Fruit fly (Drosophila melanogaster): ENCODE data around the gene Cox11.

Gene Cox11

dm6 chr2L:5523848-5524473 is 2.8 kb upstream of the Cox11 start, which contains the start of the genes Vps52 and Elp4 (continued):
- TF ChIP-seq lbe (GFP tag; optimal IDR thresholded peaks at IDR 0.05): no peak
- no peak for TF ChIP-seq ac (GFP tag; optimal IDR thresholded peaks at IDR 0.05)
- peak; percentile 16 for TF ChIP-seq ems (GFP tag; optimal IDR thresholded peaks at IDR 0.05)
- no peak for TF ChIP-seq Adf1 (GFP tag; IDR thresholded peaks at IDR 0.05)
- TF ChIP-seq Max (GFP tag; optimal IDR thresholded peaks at IDR 0.05): peak; percentile 48
- peak; percentile 77 for TF ChIP-seq Scr (GFP tag; IDR thresholded peaks at IDR 0.05; ENCODE audit: partially characterized antibody)
- TF ChIP-seq Sox102F (GFP tag; optimal IDR thresholded peaks at IDR 0.05): no peak
- TF ChIP-seq CG5180 (GFP tag; optimal IDR thresholded peaks at IDR 0.05): no peak
- TF ChIP-seq C15 (GFP tag; IDR thresholded peaks at IDR 0.05): no peak
- peak; percentile 21 for TF ChIP-seq nom (GFP tag; optimal IDR thresholded peaks at IDR 0.05)
- peak; percentile 85 for TF ChIP-seq CG9727 (GFP tag; optimal IDR thresholded peaks at IDR 0.05)
- peak; percentile 0 for TF ChIP-seq gfzf (GFP tag; optimal IDR thresholded peaks at IDR 0.05)
- peak; percentile 83 for TF ChIP-seq Opbp (GFP tag; IDR thresholded peaks at IDR 0.05; ENCODE audit: partially characterized antibody)
- no peak for TF ChIP-seq HLHmδ (GFP tag; optimal IDR thresholded peaks at IDR 0.05)
- TF ChIP-seq CG11560 (tag; IDR thresholded peaks at IDR 0.05): 0 out of 3 replicates have a peak, but pooled peaks have one; percentile 30
- no peak for TF ChIP-seq CG4707 (GFP tag; optimal IDR thresholded peaks at IDR 0.05)
- peak; percentile 61; the same call in 1 of the 2 replicates for TF ChIP-seq sna (GFP tag; IDR thresholded peaks at IDR 0.05; ENCODE audit: partially characterized antibody)
- TF ChIP-seq org-1 (GFP tag; optimal IDR thresholded peaks at IDR 0.05): no peak
- peak; percentile 82 for TF ChIP-seq Fer3 (tag; optimal IDR thresholded peaks at IDR 0.05)
- peak; percentile 46; the same call in 1 of the 2 replicates for TF ChIP-seq CG42726 (GFP tag; IDR thresholded peaks at IDR 0.05; ENCODE audit: partially characterized antibody)
- peak; percentile 75 for TF ChIP-seq CG17359 (tag; optimal IDR thresholded peaks at IDR 0.05)

dm6 chr2L:5525723-5526122 is 1.0 kb upstream of the Cox11 start, which contains the start of gene Cap-D3:
Gene Cap-D3, plus strand, starts transcription at chr2L:5525905.
- TF ChIP-seq vnd (GFP tag; IDR thresholded peaks at IDR 0.05; ENCODE audit: partially characterized antibody) (peak; percentile 61; the same call in 2 of the 3 replicates), ci (GFP tag; IDR thresholded peaks at IDR 0.05) (peak; percentile 28; the same call in 1 of the 3 replicates), repo (GFP tag; optimal IDR thresholded peaks at IDR 0.05) (no peak), Dref (GFP tag; IDR thresholded peaks at IDR 0.05) (peak; percentile 71), Dll (GFP tag; IDR thresholded peaks at IDR 0.05; ENCODE audit: partially characterized antibody) (peak; percentile 45; the same call in 2 of the 4 replicates), CG13775 (GFP tag; optimal IDR thresholded peaks at IDR 0.05) (no peak), phol (tag; optimal IDR thresholded peaks at IDR 0.05) (peak; percentile 72), mld (GFP tag; IDR thresholded peaks at IDR 0.05; ENCODE audit: partially characterized antibody) (peak; percentile 53; the same call in 1 of the 3 replicates), Lpt (GFP tag; optimal IDR thresholded peaks at IDR 0.05) (no peak), zen2 (GFP tag; IDR thresholded peaks at IDR 0.05; ENCODE audit: partially characterized antibody) (peak; percentile 65), slbo (GFP tag; IDR thresholded peaks at IDR 0.05) (0 out of 2 replicates have a peak, but pooled peaks have one; percentile 9), scrt (GFP tag; optimal IDR thresholded peaks at IDR 0.05) (no peak), Scr (GFP tag; IDR thresholded peaks at IDR 0.05; ENCODE audit: partially characterized antibody) (peak; percentile 49), BEAF-32 (GFP tag; optimal IDR thresholded peaks at IDR 0.05) (peak; percentile 16), Gug (GFP tag; IDR thresholded peaks at IDR 0.05) (no peak), CG17802 (tag; optimal IDR thresholded peaks at IDR 0.05) (peak; percentile 94), CG16813 (GFP tag; IDR thresholded peaks at IDR 0.05; ENCODE audit: partially characterized antibody) (peak; percentile 55), CG10543 (GFP tag; optimal IDR thresholded peaks at IDR 0.05) (no peak), CG14667 (GFP tag; IDR thresholded peaks at IDR 0.05) (no peak), CG30403 (GFP tag; optimal IDR thresholded peaks at IDR 0.05) (no peak), MBD-R2 (GFP tag; IDR thresholded peaks at IDR 0.05) (peak; percentile 76), hb (GFP tag; IDR thresholded peaks at IDR 0.05; ENCODE audit: partially characterized antibody) (0 out of 3 replicates have a peak, but pooled peaks have one; percentile 70), crp (GFP tag; optimal IDR thresholded peaks at IDR 0.05) (peak in 1 of 2 experiments; percentile 88), Sry-δ (GFP tag; optimal IDR thresholded peaks at IDR 0.05) (peak; percentile 25), Dp (GFP tag; optimal IDR thresholded peaks at IDR 0.05) (peak; percentile 74), knrl (GFP tag; IDR thresholded peaks at IDR 0.05; ENCODE audit: partially characterized antibody) (peak; percentile 28; the same call in 1 of the 3 replicates), CG13287 (GFP tag; IDR thresholded peaks at IDR 0.05; ENCODE audit: partially characterized antibody) (peak; percentile 69)

All from whole organism, embryonic.